Fruit fly (Drosophila melanogaster) whole organism, wandering third instar larva: ENCODE measurements around the gene ScsbetaA.

ENCODE experiments used
- foxo ChIP-seq, 2 experiments: fragments of 200-800 bp; sonication (Bioruptor generic); optimal IDR thresholded peaks; 2 replicates in 1 of 2; 3 replicates in 1 of 2; lab custom pipeline; 2016 to 2017; ENCODE audit warnings: missing biosample characterization in 2 of 2, missing genetic modification characterization in 2 of 2
- rgr ChIP-seq: fragments of 200-800 bp; sonication (Bioruptor generic); optimal IDR thresholded peaks from 3 replicates; lab custom pipeline; 2016; ENCODE audit warnings: missing biosample characterization, mild to moderate bottlenecking, missing genetic modification characterization

DNA sequence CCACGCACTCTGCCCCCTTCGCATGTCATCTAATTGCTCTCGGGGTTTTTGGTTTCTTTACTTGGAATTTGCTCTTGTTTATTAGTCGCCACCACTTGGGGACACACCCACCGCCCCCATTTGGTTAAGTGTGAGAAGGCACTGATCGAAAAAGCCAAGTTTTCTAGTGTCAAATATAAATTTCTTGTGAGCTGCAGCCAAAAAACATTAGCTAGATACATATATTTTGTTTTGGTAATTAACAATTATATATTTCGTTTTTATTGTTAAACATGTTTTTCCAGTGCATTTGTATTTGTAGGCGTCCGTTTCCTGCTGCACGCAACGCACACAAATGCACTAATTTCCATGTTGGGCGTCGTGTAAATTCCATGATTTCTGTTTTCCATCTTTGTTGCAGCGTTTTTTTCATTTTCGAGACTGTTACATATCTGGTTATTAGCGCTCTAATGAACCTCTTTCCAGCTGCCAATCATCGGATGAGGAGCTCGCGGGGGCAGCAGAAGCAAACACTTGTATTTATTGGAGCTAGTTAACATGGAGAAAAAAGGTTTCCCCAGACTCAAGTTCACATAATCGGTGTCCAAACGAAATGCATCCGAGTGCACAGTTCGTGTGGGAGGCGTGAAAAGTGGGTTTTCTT lies 18.3 kb upstream of the ScsbetaA start:
- TF ChIP-seq rgr (no peak), foxo (GFP tag; optimal IDR thresholded peaks at IDR 0.05; lab: Kevin White, UChicago) (no peak)
